Fruit fly (Drosophila melanogaster): Measurements from ENCODE around the gene CG1824.

CG1824 gene

dm6 chrX:12578328-12578700, 17.1 kb downstream of the CG1824 start:
- TF ChIP-seq sv (GFP tag; optimal IDR thresholded peaks at IDR 0.05), result no peak
- TF ChIP-seq Dif (GFP tag; optimal IDR thresholded peaks at IDR 0.05; ENCODE audit: partially characterized antibody), result no peak
- no peak for TF ChIP-seq CG32264 (GFP tag; optimal IDR thresholded peaks at IDR 0.05)
- TF ChIP-seq CrebA (GFP tag; optimal IDR thresholded peaks at IDR 0.05; ENCODE audit: borderline replicate concordance), result no peak
- no peak for TF ChIP-seq GATAd (GFP tag; optimal IDR thresholded peaks at IDR 0.05)
- TF ChIP-seq pan (optimal IDR thresholded peaks at IDR 0.05), result no peak
- no peak for TF ChIP-seq ey (GFP tag; optimal IDR thresholded peaks at IDR 0.05)
- no peak for TF ChIP-seq Vsx2 (GFP tag; optimal IDR thresholded peaks at IDR 0.05; ENCODE audit: partially characterized antibody)
- no peak for TF ChIP-seq Dfd (GFP tag; optimal IDR thresholded peaks at IDR 0.05)
- no peak for TF ChIP-seq woc (GFP tag; optimal IDR thresholded peaks at IDR 0.05)
- no peak for TF ChIP-seq dsf (GFP tag; optimal IDR thresholded peaks at IDR 0.05; ENCODE audit: borderline replicate concordance)
- TF ChIP-seq h (GFP tag; optimal IDR thresholded peaks at IDR 0.05), result no peak
- TF ChIP-seq Hr83 (GFP tag; optimal IDR thresholded peaks at IDR 0.05; ENCODE audit: poor library complexity, severe bottlenecking), result no peak
- TF ChIP-seq N (GFP tag; optimal IDR thresholded peaks at IDR 0.05), result no peak
- TF ChIP-seq jim (GFP tag; optimal IDR thresholded peaks at IDR 0.05), result no peak
- TF ChIP-seq dl (GFP tag; optimal IDR thresholded peaks at IDR 0.05; ENCODE audit: insufficient read depth in 1 of 2, partially characterized antibody in 2 of 2), result no peak
- TF ChIP-seq lola (GFP tag; optimal IDR thresholded peaks at IDR 0.05), result no peak
- TF ChIP-seq foxo (GFP tag; optimal IDR thresholded peaks at IDR 0.05), result no peak
- no peak for TF ChIP-seq Mio (GFP tag; optimal IDR thresholded peaks at IDR 0.05)
- TF ChIP-seq rgr (GFP tag; optimal IDR thresholded peaks at IDR 0.05), result no peak

- TF ChIP-seq psq (GFP tag; optimal IDR thresholded peaks at IDR 0.05), result no peak
- peak; percentile 16 for TF ChIP-seq Hr83 (GFP tag; optimal IDR thresholded peaks at IDR 0.05; ENCODE audit: poor library complexity, severe bottlenecking)
- TF ChIP-seq sv (GFP tag; optimal IDR thresholded peaks at IDR 0.05), result no peak
- no peak for TF ChIP-seq Hr78 (GFP tag; optimal IDR thresholded peaks at IDR 0.05)
- TF ChIP-seq fru (GFP tag; optimal IDR thresholded peaks at IDR 0.05), result no peak
- no peak for TF ChIP-seq CrebA (GFP tag; optimal IDR thresholded peaks at IDR 0.05; ENCODE audit: borderline replicate concordance)
- peak; percentile 22 for TF ChIP-seq OdsH (GFP tag; optimal IDR thresholded peaks at IDR 0.05)
- no peak for TF ChIP-seq dmrt93B (GFP tag; optimal IDR thresholded peaks at IDR 0.05)
- peak; percentile 54 for TF ChIP-seq h (GFP tag; optimal IDR thresholded peaks at IDR 0.05)
- TF ChIP-seq Dif (GFP tag; optimal IDR thresholded peaks at IDR 0.05; ENCODE audit: partially characterized antibody), result no peak
- TF ChIP-seq pan (optimal IDR thresholded peaks at IDR 0.05), result no peak
- TF ChIP-seq Vsx2 (GFP tag; optimal IDR thresholded peaks at IDR 0.05; ENCODE audit: partially characterized antibody), result no peak
- peak; percentile 14 for TF ChIP-seq Hnf4 (GFP tag; optimal IDR thresholded peaks at IDR 0.05)
- TF ChIP-seq Rel (GFP tag; optimal IDR thresholded peaks at IDR 0.05), result no peak
- no peak for TF ChIP-seq Rel (tag; optimal IDR thresholded peaks at IDR 0.05)
- no peak for TF ChIP-seq GATAd (GFP tag; optimal IDR thresholded peaks at IDR 0.05)
- peak in 1 of 2 experiments; percentile 21 for TF ChIP-seq foxo (GFP tag; optimal IDR thresholded peaks at IDR 0.05)
- no peak for TF ChIP-seq tai (GFP tag; optimal IDR thresholded peaks at IDR 0.05)
Measured at dm6 chrX:12577722-12578121, 17.7 kb downstream of the CG1824 start.

DNA sequence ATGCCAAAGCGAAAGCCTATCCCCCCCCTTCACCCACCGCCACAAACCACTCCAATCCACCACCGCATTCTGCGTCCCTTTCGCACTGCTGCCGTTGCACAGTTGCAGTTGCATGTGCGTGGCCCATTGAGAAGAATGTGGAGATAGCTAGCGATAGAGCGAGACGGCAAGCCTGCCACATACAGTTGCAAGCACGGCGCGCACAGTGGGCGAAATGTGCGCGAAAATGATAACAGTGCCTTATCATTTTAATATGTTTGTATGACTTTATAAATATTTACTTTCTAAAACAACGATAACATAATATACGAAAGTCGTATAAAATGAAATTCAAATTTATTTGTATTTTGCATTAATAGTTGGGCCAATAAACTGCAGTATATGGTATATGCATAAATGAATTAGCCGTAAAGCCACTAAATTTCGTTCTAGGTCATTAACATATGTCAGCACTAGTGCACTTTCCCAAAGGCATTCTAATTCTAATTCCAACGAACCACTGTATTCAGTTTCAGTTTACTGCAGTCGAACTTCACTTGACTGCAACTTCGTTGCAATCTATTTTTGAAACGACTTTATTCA, 19.5 kb downstream of the CG1824 start:
- TF ChIP-seq Rel (GFP tag; optimal IDR thresholded peaks at IDR 0.05) (no peak), Rel (tag; optimal IDR thresholded peaks at IDR 0.05) (no peak), Myc (optimal IDR thresholded peaks at IDR 0.05) (no peak), foxo (GFP tag; optimal IDR thresholded peaks at IDR 0.05) (peak in 1 of 2 experiments; percentile 73), rgr (GFP tag; optimal IDR thresholded peaks at IDR 0.05) (peak; percentile 72), pan (optimal IDR thresholded peaks at IDR 0.05) (no peak), br (GFP tag; optimal IDR thresholded peaks at IDR 0.05) (peak; percentile 43), Vsx2 (GFP tag; optimal IDR thresholded peaks at IDR 0.05; ENCODE audit: partially characterized antibody) (no peak), woc (GFP tag; optimal IDR thresholded peaks at IDR 0.05) (peak; percentile 70), fru (GFP tag; optimal IDR thresholded peaks at IDR 0.05) (peak; percentile 71), jim (GFP tag; optimal IDR thresholded peaks at IDR 0.05) (no peak), Mio (GFP tag; optimal IDR thresholded peaks at IDR 0.05) (no peak), usp (GFP tag; optimal IDR thresholded peaks at IDR 0.05) (no peak), HLH106 (tag; optimal IDR thresholded peaks at IDR 0.05) (peak; percentile 61), Abd-B (GFP tag; optimal IDR thresholded peaks at IDR 0.05) (no peak), ey (GFP tag; optimal IDR thresholded peaks at IDR 0.05) (peak; percentile 57), sv (GFP tag; optimal IDR thresholded peaks at IDR 0.05) (peak; percentile 37), h (GFP tag; optimal IDR thresholded peaks at IDR 0.05) (peak; percentile 70), GATAd (GFP tag; optimal IDR thresholded peaks at IDR 0.05) (no peak), Sp1 (GFP tag; optimal IDR thresholded peaks at IDR 0.05) (peak; percentile 67), lola (GFP tag; optimal IDR thresholded peaks at IDR 0.05) (no peak), Hr78 (GFP tag; optimal IDR thresholded peaks at IDR 0.05) (no peak), Dif (GFP tag; optimal IDR thresholded peaks at IDR 0.05; ENCODE audit: partially characterized antibody) (no peak), Hr83 (GFP tag; optimal IDR thresholded peaks at IDR 0.05; ENCODE audit: poor library complexity, severe bottlenecking) (no peak), tai (GFP tag; optimal IDR thresholded peaks at IDR 0.05) (no peak), CrebA (GFP tag; optimal IDR thresholded peaks at IDR 0.05; ENCODE audit: borderline replicate concordance) (no peak), sage (GFP tag; optimal IDR thresholded peaks at IDR 0.05) (peak; percentile 50), brk (GFP tag; optimal IDR thresholded peaks at IDR 0.05) (no peak), dl (GFP tag; optimal IDR thresholded peaks at IDR 0.05; ENCODE audit: insufficient read depth in 1 of 2, partially characterized antibody in 2 of 2) (no peak), OdsH (GFP tag; optimal IDR thresholded peaks at IDR 0.05) (peak; percentile 65), Jra (GFP tag; optimal IDR thresholded peaks at IDR 0.05) (no peak), CG9705 (GFP tag; optimal IDR thresholded peaks at IDR 0.05) (no peak), dsf (GFP tag; optimal IDR thresholded peaks at IDR 0.05; ENCODE audit: borderline replicate concordance) (no peak), Hnf4 (GFP tag; optimal IDR thresholded peaks at IDR 0.05) (peak; percentile 54), Dfd (GFP tag; optimal IDR thresholded peaks at IDR 0.05) (no peak), CG32264 (GFP tag; optimal IDR thresholded peaks at IDR 0.05) (no peak), dmrt93B (GFP tag; optimal IDR thresholded peaks at IDR 0.05) (peak; percentile 35), N (GFP tag; optimal IDR thresholded peaks at IDR 0.05) (no peak), psq (GFP tag; optimal IDR thresholded peaks at IDR 0.05) (peak; percentile 36)

Measured in whole organism, wandering third instar larva.